Fruit fly (Drosophila melanogaster): ENCODE results near the gene gny.

The gny gene

dm6 chr2L:10379865-10380264 is at the start of gene gny (continued):
- TF ChIP-seq CG3995 (GFP tag; optimal IDR thresholded peaks at IDR 0.05) (no peak), hbn (GFP tag; IDR thresholded peaks at IDR 0.05; ENCODE audit: partially characterized antibody) (no peak), Lhr (GFP tag; optimal IDR thresholded peaks at IDR 0.05) (peak; percentile 15), CG17359 (tag; optimal IDR thresholded peaks at IDR 0.05) (no peak), CG12155 (GFP tag; optimal IDR thresholded peaks at IDR 0.05) (no peak), dpn (GFP tag; optimal IDR thresholded peaks at IDR 0.05) (no peak), CG6175 (GFP tag; IDR thresholded peaks at IDR 0.05) (no peak), Sry-δ (GFP tag; optimal IDR thresholded peaks at IDR 0.05) (peak; percentile 87), E2f2 (GFP tag; IDR thresholded peaks at IDR 0.05) (peak; percentile 77), CG17802 (tag; optimal IDR thresholded peaks at IDR 0.05) (peak; percentile 37), CG2875 (GFP tag; optimal IDR thresholded peaks at IDR 0.05) (no peak), B-H2 (GFP tag; optimal IDR thresholded peaks at IDR 0.05) (no peak), CG14667 (GFP tag; IDR thresholded peaks at IDR 0.05) (no peak), cas (GFP tag; IDR thresholded peaks at IDR 0.05) (no peak), Opbp (GFP tag; IDR thresholded peaks at IDR 0.05; ENCODE audit: partially characterized antibody) (no peak), pzg (GFP tag; optimal IDR thresholded peaks at IDR 0.05) (peak; percentile 81), CG4404 (GFP tag; IDR thresholded peaks at IDR 0.05) (no peak), CG30020 (tag; optimal IDR thresholded peaks at IDR 0.05) (peak; percentile 97), CG6765 (GFP tag; optimal IDR thresholded peaks at IDR 0.05) (no peak), CG7963 (GFP tag; IDR thresholded peaks at IDR 0.05; ENCODE audit: partially characterized antibody) (no peak), Spps (tag; optimal IDR thresholded peaks at IDR 0.05) (no peak), unpg (GFP tag; optimal IDR thresholded peaks at IDR 0.05) (no peak), CG12219 (GFP tag; optimal IDR thresholded peaks at IDR 0.05) (no peak), YL-1 (GFP tag; optimal IDR thresholded peaks at IDR 0.05) (peak; percentile 40), row (GFP tag; IDR thresholded peaks at IDR 0.05) (peak; percentile 26; the same call in 1 of the 3 replicates), CG8290 (GFP tag; optimal IDR thresholded peaks at IDR 0.05) (no peak), CG8290 (tag; optimal IDR thresholded peaks at IDR 0.05) (peak in 1 of 2 experiments; percentile 61), CG14710 (tag; optimal IDR thresholded peaks at IDR 0.05) (peak; percentile 3), CG7556 (GFP tag; optimal IDR thresholded peaks at IDR 0.05) (no peak), scrt (GFP tag; optimal IDR thresholded peaks at IDR 0.05) (no peak), unc-4 (GFP tag; IDR thresholded peaks at IDR 0.05; ENCODE audit: partially characterized antibody) (0 out of 2 replicates have a peak, but pooled peaks have one; percentile 31), CG10462 (GFP tag; optimal IDR thresholded peaks at IDR 0.05) (no peak), nmo (GFP tag; optimal IDR thresholded peaks at IDR 0.05) (peak; percentile 3), jing (GFP tag; optimal IDR thresholded peaks at IDR 0.05) (no peak), sim (GFP tag; IDR thresholded peaks at IDR 0.05) (no peak), CG9797 (GFP tag; optimal IDR thresholded peaks at IDR 0.05) (peak; percentile 11), CG7372 (GFP tag; IDR thresholded peaks at IDR 0.05) (no peak), sug (tag; optimal IDR thresholded peaks at IDR 0.05) (peak; percentile 70), CG1603 (tag; optimal IDR thresholded peaks at IDR 0.05) (peak; percentile 100), ac (GFP tag; optimal IDR thresholded peaks at IDR 0.05) (no peak), chn (GFP tag; optimal IDR thresholded peaks at IDR 0.05) (no peak), Bgb (GFP tag; IDR thresholded peaks at IDR 0.05; ENCODE audit: partially characterized antibody) (peak; percentile 38; the same call in 1 of the 2 replicates), Ada2b (GFP tag; IDR thresholded peaks at IDR 0.05) (no peak), so (GFP tag; IDR thresholded peaks at IDR 0.05) (no peak), CG3281 (GFP tag; optimal IDR thresholded peaks at IDR 0.05) (no peak), CG15514 (GFP tag; optimal IDR thresholded peaks at IDR 0.05) (peak; percentile 6), stwl (tag; optimal IDR thresholded peaks at IDR 0.05) (peak; percentile 42), rib (GFP tag; IDR thresholded peaks at IDR 0.05) (no peak), HmgZ (tag; optimal IDR thresholded peaks at IDR 0.05) (peak; percentile 32), CG1602 (GFP tag; optimal IDR thresholded peaks at IDR 0.05) (no peak), Bdp1 (GFP tag; optimal IDR thresholded peaks at IDR 0.05) (no peak)
